Worm (Caenorhabditis elegans): ENCODE measurements around the gene B0218.5.

The B0218.5 gene

ce11 chrIV:8138984-8139383 is 18.1 kb downstream of the B0218.5 start, which contains the start of gene pmk-3:
Gene pmk-3 (plus strand): TSS chrIV:8139219.
- no peak for TF ChIP-seq egl-13 (tag; optimal IDR thresholded peaks at IDR 0.05)
- peak; percentile 2 for TF ChIP-seq blmp-1 (tag; optimal IDR thresholded peaks at IDR 0.05)
- TF ChIP-seq nhr-47 (tag; optimal IDR thresholded peaks at IDR 0.05) = no peak
- TF ChIP-seq mdl-1 (tag; optimal IDR thresholded peaks at IDR 0.05) = no peak
- no peak for TF ChIP-seq unc-62 (GFP tag; optimal IDR thresholded peaks at IDR 0.05)
- no peak for TF ChIP-seq nhr-84 (tag; optimal IDR thresholded peaks at IDR 0.05)
- no peak for TF ChIP-seq nhr-19 (GFP tag; conservative IDR thresholded peaks at IDR 0.05)
- TF ChIP-seq lir-3 (tag; optimal IDR thresholded peaks at IDR 0.05; ENCODE audit: poor library complexity) = no peak

- TF ChIP-seq ceh-90 (tag; optimal IDR thresholded peaks at IDR 0.05) (no peak), dpl-1 (GFP tag; optimal IDR thresholded peaks at IDR 0.05) (no peak), mep-1 (tag; optimal IDR thresholded peaks at IDR 0.05) (no peak), nhr-47 (tag; optimal IDR thresholded peaks at IDR 0.05) (no peak), snu-23 (GFP tag; optimal IDR thresholded peaks at IDR 0.05) (no peak), lin-14 (GFP tag; optimal IDR thresholded peaks at IDR 0.05) (no peak), nhr-76 (tag; optimal IDR thresholded peaks at IDR 0.05) (no peak), F16B12.6 (tag; optimal IDR thresholded peaks at IDR 0.05) (no peak), nhr-20 (tag; optimal IDR thresholded peaks at IDR 0.05) (no peak), hlh-4 (tag; optimal IDR thresholded peaks at IDR 0.05) (no peak), fkh-4 (tag; optimal IDR thresholded peaks at IDR 0.05; ENCODE audit: borderline replicate concordance) (peak; percentile 74), alr-1 (tag; optimal IDR thresholded peaks at IDR 0.05; ENCODE audit: borderline replicate concordance) (no peak), ceh-82 (tag; optimal IDR thresholded peaks at IDR 0.05) (no peak), dsc-1 (tag; optimal IDR thresholded peaks at IDR 0.05) (peak; percentile 93), fkh-10 (GFP tag; optimal IDR thresholded peaks at IDR 0.05) (no peak)
These were observed 20.5 kb downstream of the B0218.5 start for ce11 chrIV:8136548-8136947.

- TF ChIP-seq lin-35 (GFP tag; optimal IDR thresholded peaks at IDR 0.05) (peak; percentile 69 to 77), rnt-1 (tag; optimal IDR thresholded peaks at IDR 0.05) (peak; percentile 56), ceh-90 (tag; optimal IDR thresholded peaks at IDR 0.05) (no peak), nhr-12 (tag; optimal IDR thresholded peaks at IDR 0.05) (no peak), Y116A8C.19 (tag; optimal IDR thresholded peaks at IDR 0.05; ENCODE audit: borderline replicate concordance) (no peak), ets-5 (GFP tag; IDR thresholded peaks at IDR 0.05) (no peak), snpc-4 (tag; optimal IDR thresholded peaks at IDR 0.05) (peak; percentile 6), fkh-8 (tag; optimal IDR thresholded peaks at IDR 0.05) (peak; percentile 1), nhr-11 (tag; optimal IDR thresholded peaks at IDR 0.05) (no peak), ztf-11 (tag; optimal IDR thresholded peaks at IDR 0.05) (no peak), pqm-1 (tag; optimal IDR thresholded peaks at IDR 0.05) (no peak), C04F5.9 (tag; optimal IDR thresholded peaks at IDR 0.05) (no peak), dsc-1 (tag; optimal IDR thresholded peaks at IDR 0.05) (no peak), mef-2 (tag; optimal IDR thresholded peaks at IDR 0.05) (no peak), C16A3.4 (tag; optimal IDR thresholded peaks at IDR 0.05) (peak; percentile 74), snu-23 (GFP tag; optimal IDR thresholded peaks at IDR 0.05) (peak; percentile 60), nhr-47 (tag; optimal IDR thresholded peaks at IDR 0.05) (peak; percentile 43), unc-62 (GFP tag; optimal IDR thresholded peaks at IDR 0.05) (no peak), mep-1 (tag; optimal IDR thresholded peaks at IDR 0.05) (peak; percentile 63), pax-3 (tag; optimal IDR thresholded peaks at IDR 0.05) (no peak), mab-9 (GFP tag; IDR thresholded peaks at IDR 0.05) (no peak), nhr-19 (GFP tag; conservative IDR thresholded peaks at IDR 0.05) (no peak), sptf-1 (tag; optimal IDR thresholded peaks at IDR 0.05) (no peak), egl-13 (tag; optimal IDR thresholded peaks at IDR 0.05) (no peak), skn-1 (tag; optimal IDR thresholded peaks at IDR 0.05) (peak; percentile 4), mdl-1 (tag; optimal IDR thresholded peaks at IDR 0.05) (peak in 1 of 2 experiments; percentile 73), ces-1 (GFP tag; optimal IDR thresholded peaks at IDR 0.05) (no peak), lsy-2 (tag; optimal IDR thresholded peaks at IDR 0.05) (peak; percentile 12 to 82), vab-15 (tag; optimal IDR thresholded peaks at IDR 0.05) (no peak), nhr-20 (tag; optimal IDR thresholded peaks at IDR 0.05) (peak; percentile 52), ceh-82 (tag; optimal IDR thresholded peaks at IDR 0.05) (peak in 2 of 3 experiments; percentile 28 to 75), F16B12.6 (tag; optimal IDR thresholded peaks at IDR 0.05) (peak; percentile 24), blmp-1 (tag; optimal IDR thresholded peaks at IDR 0.05) (peak; percentile 36), isw-1 (GFP tag; IDR thresholded peaks at IDR 0.05) (peak; percentile 8; the same call in 1 of the 2 replicates), aly-2 (tag; optimal IDR thresholded peaks at IDR 0.05) (no peak), lin-15B (tag; optimal IDR thresholded peaks at IDR 0.05) (peak; percentile 77), C34B4.2 (tag; optimal IDR thresholded peaks at IDR 0.05) (no peak)
These were observed 21.0 kb downstream of the B0218.5 start, which contains the start of the genes isp-1 and islo-1 for ce11 chrIV:8136005-8136512. Gene isp-1 (minus strand): TSS chrIV:8136055. Gene islo-1 (plus strand): TSS chrIV:8136389.

Measured in whole organism, L1 larva.